Worm (Caenorhabditis elegans) whole organism, L2 larva: ENCODE results near the gene lgc-9.

ENCODE experiments used
- F13H6.1 ChIP-seq: sonication (generic microtip); optimal IDR thresholded peaks from 2 replicates; lab custom pipeline; 2016; ENCODE audit warnings: missing genetic modification characterization, missing compliant biosample characterization
- R02D3.7 ChIP-seq: fragments of 150-350 bp; optimal IDR thresholded peaks from 2 replicates; lab custom pipeline; 2014; ENCODE audit warnings: missing biosample characterization, missing genetic modification characterization
- Y55F3AM.14 ChIP-seq: fragments of 200-800 bp; sonication (Bioruptor generic); optimal IDR thresholded peaks from 2 replicates; lab custom pipeline; 2018; ENCODE audit warnings: mild to moderate bottlenecking, missing genetic modification characterization, missing compliant biosample characterization
- ZK546.5 ChIP-seq: sonication (generic microtip); optimal IDR thresholded peaks from 2 replicates; lab custom pipeline; 2017; ENCODE audit warnings: missing biosample characterization, missing genetic modification characterization
- alr-1 ChIP-seq: fragments of 150-350 bp; optimal IDR thresholded peaks from 2 replicates; lab custom pipeline; 2014; ENCODE audit warnings: missing biosample characterization, missing genetic modification characterization
- ceh-16 ChIP-seq: fragments of 150-350 bp; optimal IDR thresholded peaks from 2 replicates; lab custom pipeline; 2014; ENCODE audit warnings: missing biosample characterization, missing genetic modification characterization
- crh-2 ChIP-seq: sonication (generic microtip); optimal IDR thresholded peaks from 2 replicates; lab custom pipeline; 2017; ENCODE audit warnings: missing biosample characterization, missing genetic modification characterization
- egl-27 ChIP-seq: sonication (generic microtip); optimal IDR thresholded peaks from 3 replicates; lab custom pipeline; 2017; ENCODE audit warnings: missing biosample characterization, missing genetic modification reagents, missing genetic modification characterization
- elt-1 ChIP-seq: fragments of 150-350 bp; optimal IDR thresholded peaks from 2 replicates; lab custom pipeline; 2014; ENCODE audit warnings: missing biosample characterization, missing genetic modification characterization
- elt-3 ChIP-seq: sonication (generic microtip); optimal IDR thresholded peaks from 2 replicates; lab custom pipeline; 2017; ENCODE audit warnings: missing biosample characterization, missing genetic modification characterization
- fos-1 ChIP-seq: fragments of 150-350 bp; optimal IDR thresholded peaks from 2 replicates; lab custom pipeline; 2014; ENCODE audit warnings: missing biosample characterization, missing genetic modification characterization
- lin-11 ChIP-seq: fragments of 150-350 bp; sonication (generic microtip); optimal IDR thresholded peaks from 2 replicates; lab custom pipeline; 2014; ENCODE audit warnings: missing biosample characterization, missing genetic modification characterization, inconsistent platforms, mixed read lengths
- lin-39 ChIP-seq: fragments of 150-350 bp; optimal IDR thresholded peaks from 2 replicates; lab custom pipeline; 2014; ENCODE audit warnings: missing biosample characterization, missing genetic modification reagents, missing genetic modification characterization
- lsy-2 ChIP-seq, 2 experiments: fragments of 150-350 bp in 1 of 2; sonication (generic microtip) in 1 of 2; optimal IDR thresholded peaks; 2 replicates each; lab custom pipeline; 2014 to 2017; ENCODE audit warnings: missing biosample characterization in 2 of 2, missing genetic modification characterization in 2 of 2
- mab-5 ChIP-seq: fragments of 150-350 bp; optimal IDR thresholded peaks from 2 replicates; lab custom pipeline; 2014; ENCODE audit warnings: missing biosample characterization, missing genetic modification characterization
- mbf-1 ChIP-seq: sonication (generic microtip); optimal IDR thresholded peaks from 2 replicates; lab custom pipeline; 2017; ENCODE audit warnings: missing biosample characterization, missing genetic modification characterization
- mdl-1 ChIP-seq, 2 experiments: fragments of 150-350 bp in 1 of 2; sonication (generic microtip) in 1 of 2; optimal IDR thresholded peaks; 2 replicates each; lab custom pipeline; 2017; ENCODE audit warnings: missing biosample characterization in 2 of 2, missing genetic modification characterization in 2 of 2
- nhr-10 ChIP-seq: sonication (generic microtip); optimal IDR thresholded peaks from 2 replicates; lab custom pipeline; 2017; ENCODE audit warnings: missing biosample characterization, missing genetic modification characterization
- nhr-12 ChIP-seq: fragments of 150-350 bp; optimal IDR thresholded peaks from 2 replicates; lab custom pipeline; 2014; ENCODE audit warnings: missing biosample characterization, missing genetic modification characterization
- nhr-129 ChIP-seq: fragments of 150-350 bp; optimal IDR thresholded peaks from 2 replicates; lab custom pipeline; 2014; ENCODE audit warnings: missing biosample characterization, missing genetic modification characterization
- nhr-21 ChIP-seq: fragments of 150-350 bp; optimal IDR thresholded peaks from 2 replicates; lab custom pipeline; 2014; ENCODE audit warnings: missing biosample characterization, missing genetic modification characterization
- nhr-23 ChIP-seq: fragments of 150-350 bp; optimal IDR thresholded peaks from 2 replicates; lab custom pipeline; 2014; ENCODE audit warnings: missing biosample characterization, missing genetic modification reagents, missing genetic modification characterization
- nhr-237 ChIP-seq: fragments of 150-350 bp; optimal IDR thresholded peaks from 2 replicates; lab custom pipeline; 2014; ENCODE audit warnings: missing biosample characterization, missing genetic modification characterization
- nhr-25 ChIP-seq: fragments of 150-350 bp; sonication (generic microtip); optimal IDR thresholded peaks from 3 replicates; lab custom pipeline; 2014; ENCODE audit warnings: missing biosample characterization, missing genetic modification characterization
- nhr-6 ChIP-seq: fragments of 150-350 bp; optimal IDR thresholded peaks from 2 replicates; lab custom pipeline; 2014; ENCODE audit warnings: missing biosample characterization, missing genetic modification characterization
- peb-1 ChIP-seq: fragments of 150-350 bp; optimal IDR thresholded peaks from 2 replicates; lab custom pipeline; 2014; ENCODE audit warnings: missing biosample characterization, missing genetic modification characterization
- sem-4 ChIP-seq: fragments of 150-350 bp; optimal IDR thresholded peaks from 2 replicates; lab custom pipeline; 2014; ENCODE audit warnings: missing biosample characterization, missing genetic modification reagents, missing genetic modification characterization
- skn-1 ChIP-seq: sonication (generic microtip); optimal IDR thresholded peaks from 2 replicates; lab custom pipeline; 2017; ENCODE audit warnings: missing biosample characterization, missing genetic modification characterization
- sma-3 ChIP-seq: sonication (generic microtip); optimal IDR thresholded peaks from 2 replicates; lab custom pipeline; 2016; ENCODE audit warnings: missing genetic modification reagents, missing genetic modification characterization, missing compliant biosample characterization
- snpc-4 ChIP-seq: fragments of 150-350 bp; optimal IDR thresholded peaks from 2 replicates; lab custom pipeline; 2014; ENCODE audit warnings: missing biosample characterization, missing genetic modification characterization
- unc-39 ChIP-seq: fragments of 150-350 bp; optimal IDR thresholded peaks from 2 replicates; lab custom pipeline; 2014; ENCODE audit warnings: missing biosample characterization, missing genetic modification characterization
- unc-55 ChIP-seq: fragments of 150-350 bp; sonication (generic microtip); optimal IDR thresholded peaks from 3 replicates; lab custom pipeline; 2014; ENCODE audit warnings: missing biosample characterization, missing genetic modification reagents, missing genetic modification characterization
- unc-62 ChIP-seq: fragments of 150-350 bp; optimal IDR thresholded peaks from 2 replicates; lab custom pipeline; 2014; ENCODE audit warnings: missing biosample characterization, missing genetic modification reagents, missing genetic modification characterization
- ztf-1 ChIP-seq: fragments of 200-800 bp; sonication (Bioruptor generic); conservative IDR thresholded peaks from 2 replicates; pipeline ENCODE4 v1.3.6; 2022; ENCODE audit warnings: missing genetic modification characterization, missing compliant biosample characterization
- ztf-11 ChIP-seq: sonication (generic microtip); optimal IDR thresholded peaks from 2 replicates; lab custom pipeline; 2017; ENCODE audit warnings: missing biosample characterization, missing genetic modification characterization
- ztf-4 ChIP-seq: fragments of 150-350 bp; optimal IDR thresholded peaks from 2 replicates; lab custom pipeline; 2014; ENCODE audit warnings: missing biosample characterization, missing genetic modification characterization

lgc-9 gene

ce11 chrIV:3444614-3445013 is 29.1 kb downstream of the lgc-9 start, which contains the start of gene F58E2.5:
Gene F58E2.5, plus strand, starts transcription at chrIV:3444914.
- no peak for TF ChIP-seq crh-2 (tag; lab: Kevin White, UChicago)
- TF ChIP-seq ztf-4 (tag; lab: Kevin White, UChicago): no peak
- TF ChIP-seq Y55F3AM.14: no peak
- no peak for TF ChIP-seq peb-1 (tag; lab: Kevin White, UChicago)
- no peak for TF ChIP-seq unc-62 (GFP tag; lab: Kevin White, UChicago)
- TF ChIP-seq mbf-1 (tag; lab: Kevin White, UChicago): no peak
- TF ChIP-seq elt-1 (tag; lab: Kevin White, UChicago): no peak
- no peak for TF ChIP-seq unc-55 (GFP tag; lab: Kevin White, UChicago)
- no peak for TF ChIP-seq lin-11 (tag; lab: Kevin White, UChicago)
- no peak for TF ChIP-seq fos-1 (tag; lab: Kevin White, UChicago)
- no peak for TF ChIP-seq sem-4
- TF ChIP-seq nhr-237 (tag; lab: Kevin White, UChicago): no peak
- TF ChIP-seq ceh-16 (tag; lab: Kevin White, UChicago): no peak
- TF ChIP-seq egl-27: no peak
- TF ChIP-seq nhr-129: no peak
- no peak for TF ChIP-seq unc-39
- no peak for TF ChIP-seq lin-39 (tag; lab: Kevin White, UChicago)

- no peak for TF ChIP-seq fos-1 (tag; lab: Kevin White, UChicago)
- TF ChIP-seq nhr-23: no peak
- no peak for TF ChIP-seq mbf-1 (tag; lab: Kevin White, UChicago)
- TF ChIP-seq lin-39 (tag; lab: Kevin White, UChicago): no peak
- no peak for TF ChIP-seq sma-3 (GFP tag; lab: Kevin White, UChicago)
- no peak for TF ChIP-seq lsy-2 (tag; optimal IDR thresholded peaks at IDR 0.05; lab: Kevin White, UChicago)
- TF ChIP-seq nhr-237 (tag; lab: Kevin White, UChicago): no peak
- no peak for TF ChIP-seq nhr-12 (tag; lab: Kevin White, UChicago)
- TF ChIP-seq nhr-10 (tag; lab: Kevin White, UChicago): no peak
- TF ChIP-seq elt-1 (tag; lab: Kevin White, UChicago): no peak
- no peak for TF ChIP-seq ztf-11 (tag; lab: Kevin White, UChicago)
- TF ChIP-seq nhr-21 (tag; lab: Kevin White, UChicago): no peak
- TF ChIP-seq Y55F3AM.14: no peak
- TF ChIP-seq nhr-129: no peak
- TF ChIP-seq ZK546.5 (tag; lab: Kevin White, UChicago): no peak
- no peak for TF ChIP-seq elt-3 (tag; lab: Kevin White, UChicago)
- no peak for TF ChIP-seq nhr-25 (tag; lab: Kevin White, UChicago)
- no peak for TF ChIP-seq mdl-1 (tag; optimal IDR thresholded peaks at IDR 0.05; lab: Kevin White, UChicago)
- no peak for TF ChIP-seq ztf-1 (GFP tag; lab: Robert Waterston, UW)
Measured at ce11 chrIV:3447350-3447749, 31.9 kb downstream of the lgc-9 start.

ce11 chrIV:3452516-3452915 is 37.0 kb downstream of the lgc-9 start:
- TF ChIP-seq F13H6.1 (tag; lab: Kevin White, UChicago) (no peak), mab-5 (no peak), fos-1 (tag; lab: Kevin White, UChicago) (no peak), skn-1 (tag; lab: Kevin White, UChicago) (no peak)

- no peak for TF ChIP-seq nhr-12 (tag; lab: Kevin White, UChicago)
- TF ChIP-seq sem-4: no peak
- no peak for TF ChIP-seq ztf-11 (tag; lab: Kevin White, UChicago)
- TF ChIP-seq ZK546.5 (tag; lab: Kevin White, UChicago): no peak
- no peak for TF ChIP-seq nhr-6 (tag; lab: Kevin White, UChicago)
- no peak for TF ChIP-seq fos-1 (tag; lab: Kevin White, UChicago)
- no peak for TF ChIP-seq sma-3 (GFP tag; lab: Kevin White, UChicago)
- TF ChIP-seq lsy-2 (tag; optimal IDR thresholded peaks at IDR 0.05; lab: Kevin White, UChicago): no peak
- TF ChIP-seq snpc-4: no peak
- TF ChIP-seq nhr-10 (tag; lab: Kevin White, UChicago): no peak
- TF ChIP-seq nhr-25 (tag; lab: Kevin White, UChicago): no peak
- TF ChIP-seq, all 48 proteins: peak for 0
Measured at ce11 chrIV:3453346-3453745, 37.9 kb downstream of the lgc-9 start, which contains the start of gene srz-23. Gene srz-23, plus strand, starts transcription at chrIV:3453608.

ce11 chrIV:3463254-3463653 is 47.8 kb downstream of the lgc-9 start, which contains the start of gene F58E2.4:
Gene F58E2.4, plus strand, starts transcription at chrIV:3463387.
- TF ChIP-seq mdl-1 (tag; optimal IDR thresholded peaks at IDR 0.05; lab: Kevin White, UChicago) (no peak), mbf-1 (tag; lab: Kevin White, UChicago) (no peak), elt-3 (tag; lab: Kevin White, UChicago) (no peak), snpc-4 (no peak), nhr-237 (tag; lab: Kevin White, UChicago) (no peak), nhr-12 (tag; lab: Kevin White, UChicago) (no peak), ztf-4 (tag; lab: Kevin White, UChicago) (no peak), F13H6.1 (tag; lab: Kevin White, UChicago) (no peak), nhr-10 (tag; lab: Kevin White, UChicago) (no peak), unc-62 (GFP tag; lab: Kevin White, UChicago) (no peak), R02D3.7 (tag; lab: Kevin White, UChicago) (no peak), lin-39 (tag; lab: Kevin White, UChicago) (no peak), alr-1 (tag; lab: Kevin White, UChicago) (no peak), ztf-11 (tag; lab: Kevin White, UChicago) (no peak)
